Worm (Caenorhabditis elegans): ENCODE measurements around the gene eef-1A.1.

eef-1A.1 gene

ce11 chrIII:6969781-6970342, 1.6 kb downstream of the eef-1A.1 start (continued):
- TF ChIP-seq egl-18 (GFP tag; IDR thresholded peaks at IDR 0.05) (no peak), xnd-1 (tag; optimal IDR thresholded peaks at IDR 0.05) (no peak), cebp-1 (GFP tag; IDR thresholded peaks at IDR 0.05) (no peak), cebp-1 (tag; optimal IDR thresholded peaks at IDR 0.05) (peak; percentile 51), nhr-27 (tag; optimal IDR thresholded peaks at IDR 0.05) (no peak), gei-17 (GFP tag; optimal IDR thresholded peaks at IDR 0.05) (no peak), hrde-1 (tag; optimal IDR thresholded peaks at IDR 0.05; ENCODE audit: borderline replicate concordance) (peak; percentile 92), Y67H2A.10 (GFP tag; conservative IDR thresholded peaks at IDR 0.05) (no peak), dpl-1 (GFP tag; optimal IDR thresholded peaks at IDR 0.05) (peak; percentile 2), rcor-1 (GFP tag; IDR thresholded peaks at IDR 0.05) (peak; percentile 89), hlh-12 (tag; optimal IDR thresholded peaks at IDR 0.05) (no peak), tbp1 (GFP tag; optimal IDR thresholded peaks at IDR 0.05) (peak; percentile 61), ztf-26 (tag; optimal IDR thresholded peaks at IDR 0.05) (no peak), F57A8.1 (GFP tag; optimal IDR thresholded peaks at IDR 0.05) (no peak), sea-2 (GFP tag; IDR thresholded peaks at IDR 0.05) (no peak), let-526 (GFP tag; IDR thresholded peaks at IDR 0.05) (no peak), madf-10 (tag; optimal IDR thresholded peaks at IDR 0.05) (no peak), ekl-4 (GFP tag; IDR thresholded peaks at IDR 0.05) (peak; percentile 85), Y56A3A.18 (GFP tag; IDR thresholded peaks at IDR 0.05) (peak; percentile 87), ZK185.1 (tag; optimal IDR thresholded peaks at IDR 0.05; ENCODE audit: poor library complexity, severe bottlenecking) (no peak), egrh-3 (GFP tag; IDR thresholded peaks at IDR 0.05) (no peak), unc-62 (GFP tag; optimal IDR thresholded peaks at IDR 0.05) (no peak), ztf-6 (GFP tag; IDR thresholded peaks at IDR 0.05) (no peak), ceh-40 (GFP tag; IDR thresholded peaks at IDR 0.05) (no peak), bed-2 (GFP tag; IDR thresholded peaks at IDR 0.05) (no peak), ets-4 (GFP tag; optimal IDR thresholded peaks at IDR 0.05) (no peak), F33H1.4 (GFP tag; IDR thresholded peaks at IDR 0.05) (peak; percentile 66), bed-1 (GFP tag; IDR thresholded peaks at IDR 0.05) (no peak), tbx-9 (tag; optimal IDR thresholded peaks at IDR 0.05; ENCODE audit: borderline replicate concordance) (no peak), tlf-1 (GFP tag; optimal IDR thresholded peaks at IDR 0.05) (peak; percentile 84), ccch-3 (GFP tag; optimal IDR thresholded peaks at IDR 0.05) (no peak), him-1 (tag; optimal IDR thresholded peaks at IDR 0.05) (peak; percentile 92), F49E8.2 (tag; optimal IDR thresholded peaks at IDR 0.05; ENCODE audit: insufficient read depth) (peak; percentile 97), ceh-58 (GFP tag; IDR thresholded peaks at IDR 0.05) (no peak), B0019.2 (GFP tag; conservative IDR thresholded peaks at IDR 0.05) (no peak), hlh-26 (GFP tag; conservative IDR thresholded peaks at IDR 0.05) (no peak), nfyb-1 (GFP tag; IDR thresholded peaks at IDR 0.05) (0 out of 2 replicates have a peak, but pooled peaks have one; percentile 62), lsy-27 (tag; optimal IDR thresholded peaks at IDR 0.05; ENCODE audit: borderline replicate concordance, insufficient read depth) (no peak), madf-3 (GFP tag; IDR thresholded peaks at IDR 0.05) (peak; percentile 82), hsf-1 (GFP tag; IDR thresholded peaks at IDR 0.05) (peak; percentile 82), Y53G8AR.9 (GFP tag; conservative IDR thresholded peaks at IDR 0.05) (peak; percentile 93), B0035.1 (tag; optimal IDR thresholded peaks at IDR 0.05) (no peak), dox-1 (GFP tag; IDR thresholded peaks at IDR 0.05) (peak; percentile 52), lsl-1 (GFP tag; optimal IDR thresholded peaks at IDR 0.05) (peak; percentile 74), snpc-4 (GFP tag; optimal IDR thresholded peaks at IDR 0.05) (peak; percentile 64), snpc-4 (tag; optimal IDR thresholded peaks at IDR 0.05) (peak in 3 of 4 experiments; percentile 57 to 76 (median 74)), nhr-90 (tag; optimal IDR thresholded peaks at IDR 0.05) (no peak), ceh-91 (GFP tag; IDR thresholded peaks at IDR 0.05) (no peak)

All from whole organism, young adult.